Worm (Caenorhabditis elegans) whole organism, L3 larva: ENCODE measurements around the gene F23G4.1.

Source experiments
- R02D3.7 ChIP-seq: fragments of 150-350 bp; optimal IDR thresholded peaks from 2 replicates; lab custom pipeline; 2014; ENCODE audit warnings: missing biosample characterization, missing genetic modification characterization
- ZK546.5 ChIP-seq: sonication (generic microtip); optimal IDR thresholded peaks from 2 replicates; lab custom pipeline; 2017; ENCODE audit warnings: missing biosample characterization, missing genetic modification characterization
- aly-2 ChIP-seq: fragments of 150-350 bp; optimal IDR thresholded peaks from 2 replicates; lab custom pipeline; 2014; ENCODE audit warnings: missing biosample characterization, missing genetic modification characterization
- ama-1 ChIP-seq: fragments of 150-350 bp; optimal IDR thresholded peaks from 2 replicates; lab custom pipeline; 2018
- ceh-16 ChIP-seq: sonication (generic microtip); optimal IDR thresholded peaks from 2 replicates; lab custom pipeline; 2017; ENCODE audit warnings: missing biosample characterization, missing genetic modification characterization
- ceh-82 ChIP-seq: fragments of 150-350 bp; optimal IDR thresholded peaks from 2 replicates; lab custom pipeline; 2014; ENCODE audit warnings: missing biosample characterization, missing genetic modification characterization
- egl-27 ChIP-seq: sonication (generic microtip); optimal IDR thresholded peaks from 4 replicates; lab custom pipeline; 2017; ENCODE audit warnings: missing biosample characterization, missing genetic modification reagents, missing genetic modification characterization
- elt-1 ChIP-seq: fragments of 150-350 bp; optimal IDR thresholded peaks from 2 replicates; lab custom pipeline; 2014; ENCODE audit warnings: missing biosample characterization, missing genetic modification characterization
- elt-2 ChIP-seq: sonication (generic microtip); optimal IDR thresholded peaks from 2 replicates; lab custom pipeline; 2016; ENCODE audit warnings: missing genetic modification reagents, mild to moderate bottlenecking, missing genetic modification characterization, missing compliant biosample characterization
- fkh-10 ChIP-seq: sonication (generic microtip); optimal IDR thresholded peaks from 2 replicates; lab custom pipeline; 2017; ENCODE audit warnings: missing biosample characterization, missing genetic modification reagents, missing genetic modification characterization
- hmg-11 ChIP-seq: sonication (generic microtip); optimal IDR thresholded peaks from 2 replicates; lab custom pipeline; 2016; ENCODE audit warnings: missing genetic modification characterization, missing compliant biosample characterization
- jun-1 ChIP-seq: fragments of 150-350 bp; optimal IDR thresholded peaks from 2 replicates; lab custom pipeline; 2014; ENCODE audit warnings: missing biosample characterization, missing genetic modification reagents, missing genetic modification characterization
- lin-15B ChIP-seq: fragments of 150-350 bp; optimal IDR thresholded peaks from 2 replicates; lab custom pipeline; 2014; ENCODE audit warnings: missing biosample characterization, missing genetic modification characterization
- lin-39 ChIP-seq: fragments of 150-350 bp; optimal IDR thresholded peaks from 2 replicates; lab custom pipeline; 2018; ENCODE audit warnings: missing biosample characterization, missing genetic modification reagents, missing genetic modification characterization
- lsy-12 ChIP-seq: sonication (generic microtip); optimal IDR thresholded peaks from 2 replicates; lab custom pipeline; 2016; ENCODE audit warnings: mild to moderate bottlenecking, missing genetic modification characterization, missing compliant biosample characterization
- mdl-1 ChIP-seq: fragments of 150-350 bp; optimal IDR thresholded peaks from 2 replicates; lab custom pipeline; 2014; ENCODE audit warnings: missing biosample characterization, missing genetic modification characterization
- mml-1 ChIP-seq: fragments of 150-350 bp; sonication (generic microtip); optimal IDR thresholded peaks from 3 replicates; lab custom pipeline; 2014; ENCODE audit warnings: missing biosample characterization, missing genetic modification characterization
- nfya-1 ChIP-seq: sonication (generic microtip); optimal IDR thresholded peaks from 2 replicates; lab custom pipeline; 2017; ENCODE audit warnings: missing genetic modification characterization, mild to moderate bottlenecking, missing compliant biosample characterization, antibody characterized with exemption, moderate library complexity; ENCODE audit not compliant: insufficient read depth
- nhr-12 ChIP-seq: fragments of 150-350 bp; optimal IDR thresholded peaks from 2 replicates; lab custom pipeline; 2014; ENCODE audit warnings: missing biosample characterization, missing genetic modification characterization
- nhr-23 ChIP-seq: fragments of 150-350 bp; optimal IDR thresholded peaks from 2 replicates; lab custom pipeline; 2014; ENCODE audit warnings: missing biosample characterization, missing genetic modification reagents, missing genetic modification characterization
- nhr-237 ChIP-seq: fragments of 150-350 bp; optimal IDR thresholded peaks from 2 replicates; lab custom pipeline; 2014; ENCODE audit warnings: missing biosample characterization, missing genetic modification characterization
- nhr-25 ChIP-seq: sonication (generic microtip); optimal IDR thresholded peaks from 2 replicates; lab custom pipeline; 2017; ENCODE audit warnings: missing biosample characterization, missing genetic modification characterization
- nhr-28 ChIP-seq: fragments of 150-350 bp; optimal IDR thresholded peaks from 2 replicates; lab custom pipeline; 2014; ENCODE audit warnings: missing biosample characterization, missing genetic modification characterization
- nhr-43 ChIP-seq: sonication (generic microtip); optimal IDR thresholded peaks from 2 replicates; lab custom pipeline; 2016; ENCODE audit warnings: mild to moderate bottlenecking, missing genetic modification characterization, missing compliant biosample characterization; ENCODE audit not compliant: poor library complexity, severe bottlenecking
- nhr-67 ChIP-seq: fragments of 150-350 bp; optimal IDR thresholded peaks from 2 replicates; lab custom pipeline; 2014; ENCODE audit warnings: missing biosample characterization, missing genetic modification characterization
- nhr-76 ChIP-seq: fragments of 150-350 bp; sonication (generic microtip); optimal IDR thresholded peaks from 5 replicates; lab custom pipeline; 2014; ENCODE audit warnings: missing biosample characterization, missing genetic modification characterization
- nhr-77 ChIP-seq: fragments of 150-350 bp; optimal IDR thresholded peaks from 2 replicates; lab custom pipeline; 2014; ENCODE audit warnings: missing biosample characterization, missing genetic modification characterization
- pha-4 ChIP-seq: fragments of 150-350 bp; optimal IDR thresholded peaks from 2 replicates; lab custom pipeline; 2014; ENCODE audit warnings: missing biosample characterization, missing genetic modification reagents, missing genetic modification characterization
- pqm-1 ChIP-seq: fragments of 150-350 bp; optimal IDR thresholded peaks from 2 replicates; lab custom pipeline; 2017; ENCODE audit warnings: missing biosample characterization, missing genetic modification characterization, inconsistent platforms
- sea-2 ChIP-seq: fragments of 150-350 bp; sonication (generic microtip); optimal IDR thresholded peaks from 4 replicates; lab custom pipeline; 2014; ENCODE audit warnings: missing biosample characterization, missing genetic modification reagents, missing genetic modification characterization
- skn-1 ChIP-seq: fragments of 150-350 bp; optimal IDR thresholded peaks from 2 replicates; lab custom pipeline; 2014; ENCODE audit warnings: missing biosample characterization, missing genetic modification characterization
- unc-39 ChIP-seq: sonication (generic microtip); optimal IDR thresholded peaks from 4 replicates; lab custom pipeline; 2017; ENCODE audit warnings: missing biosample characterization, missing genetic modification characterization
- unc-62 ChIP-seq: fragments of 150-350 bp; sonication (generic microtip); optimal IDR thresholded peaks from 4 replicates; lab custom pipeline; 2014; ENCODE audit warnings: missing biosample characterization, missing genetic modification reagents, missing genetic modification characterization
- zag-1 ChIP-seq: fragments of 150-350 bp; optimal IDR thresholded peaks from 2 replicates; lab custom pipeline; 2014; ENCODE audit warnings: missing biosample characterization, missing genetic modification characterization

The F23G4.1 gene

DNA sequence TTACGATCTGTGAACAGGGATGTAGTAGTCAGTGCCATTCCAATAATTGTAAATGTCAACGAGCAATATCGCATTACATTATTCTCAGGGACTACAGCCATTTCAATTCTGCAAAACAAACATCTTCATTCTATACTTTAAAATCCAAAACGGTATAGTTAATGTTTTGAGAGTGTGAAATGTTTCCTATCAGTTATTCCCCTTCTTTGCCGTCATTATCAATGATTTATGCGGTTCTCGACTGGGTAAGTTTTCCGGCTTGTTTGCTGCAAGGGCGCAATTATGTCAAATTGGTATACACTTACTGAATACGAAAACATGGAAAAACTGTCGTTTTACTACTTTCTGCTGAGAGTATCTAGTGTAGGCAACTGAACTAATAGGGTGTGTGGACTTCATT lies at the start of gene F23G4.1:
F23G4.1 (minus strand) TSS at position 101 of the 400 bp plus-strand sequence.
- TF ChIP-seq jun-1 (tag; lab: Kevin White, UChicago) (no peak), lin-39 (no peak), nhr-237 (no peak), elt-2 (no peak), mml-1 (tag; lab: Kevin White, UChicago) (no peak), pha-4 (tag; lab: Kevin White, UChicago) (no peak)

DNA sequence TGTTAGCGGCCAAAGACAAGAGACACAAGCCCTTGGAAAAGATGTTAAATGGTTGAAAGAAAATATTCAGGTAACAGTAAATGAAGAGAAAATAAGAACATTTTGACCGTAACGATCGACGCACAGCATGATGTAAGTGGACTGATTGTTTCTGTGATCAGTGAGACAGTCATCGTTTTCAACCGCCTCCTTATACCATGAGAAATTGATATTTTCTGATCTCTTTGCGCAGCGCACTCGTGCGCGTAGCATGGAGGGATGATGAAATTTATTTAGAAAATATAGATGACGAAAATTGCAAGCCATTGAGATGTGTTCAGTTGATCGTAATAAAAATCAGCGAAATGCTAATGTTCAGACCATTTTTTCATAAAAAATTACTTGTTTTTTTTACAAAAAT lies 46.6 kb upstream of the F23G4.1 start:
- peak; percentile 10 for TF ChIP-seq nhr-23 (tag; lab: Kevin White, UChicago)
- peak; percentile 66 for TF ChIP-seq nhr-43 (tag; lab: Kevin White, UChicago)
- no peak for TF ChIP-seq lin-15B (tag; lab: Kevin White, UChicago)
- TF ChIP-seq ceh-16 (tag; lab: Kevin White, UChicago) = no peak
- no peak for TF ChIP-seq jun-1 (tag; lab: Kevin White, UChicago)
- TF ChIP-seq elt-1 = no peak
- no peak for TF ChIP-seq ZK546.5 (tag; lab: Kevin White, UChicago)
- TF ChIP-seq ama-1 (lab: Kevin White, UChicago) = no peak
- TF ChIP-seq sea-2 (GFP tag; lab: Kevin White, UChicago) = no peak

- TF ChIP-seq pha-4 (tag; lab: Kevin White, UChicago) (peak; percentile 14), elt-2 (peak; percentile 63), pqm-1 (tag; lab: Kevin White, UChicago) (peak; percentile 64), mml-1 (tag; lab: Kevin White, UChicago) (no peak)
These were observed 43.5 kb upstream of the F23G4.1 start for ce11 chrX:6646387-6647061.

DNA sequence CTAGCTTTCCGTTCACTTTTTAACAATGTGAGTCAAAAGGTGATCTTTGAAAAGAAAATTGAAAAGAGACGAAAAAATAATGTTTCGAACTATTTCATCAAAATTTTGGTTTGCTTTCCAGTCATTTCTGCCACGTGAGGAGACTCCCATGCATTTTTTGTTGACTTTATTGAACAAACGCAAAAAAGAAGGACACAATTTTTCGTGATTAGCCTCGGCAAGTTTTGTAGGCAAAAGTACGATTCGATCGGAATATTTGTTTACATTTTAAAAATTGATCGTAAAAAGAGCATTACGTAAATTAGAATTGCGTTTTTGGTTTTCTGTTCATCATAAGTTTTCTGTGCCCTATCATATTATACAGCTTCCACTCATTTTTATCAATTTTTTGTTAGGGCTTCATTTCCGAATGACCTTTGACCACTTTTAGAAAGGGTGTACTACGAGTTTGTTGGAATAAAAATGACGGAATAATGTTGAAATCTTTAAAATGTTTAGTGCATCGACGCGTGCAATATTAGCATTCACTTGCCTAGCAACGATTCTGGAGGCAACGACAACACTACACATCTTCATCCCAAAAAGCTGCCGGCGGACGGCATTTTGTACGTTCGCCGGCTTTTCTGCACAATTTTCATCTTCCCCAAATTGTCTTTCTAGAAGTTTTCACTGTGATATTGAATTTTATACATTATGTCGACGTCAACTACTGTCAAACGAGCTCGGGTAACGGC lies 42.1 kb upstream of the F23G4.1 start, which contains the start of gene C56E10.3:
C56E10.3 (plus strand) TSS at position 684 of the 734 bp plus-strand sequence.
- TF ChIP-seq egl-27 (tag; lab: Kevin White, UChicago) (no peak), nhr-67 (tag; lab: Kevin White, UChicago) (no peak), unc-39 (tag; lab: Kevin White, UChicago) (no peak), ZK546.5 (tag; lab: Kevin White, UChicago) (no peak), nhr-25 (tag; lab: Kevin White, UChicago) (no peak), hmg-11 (no peak), pqm-1 (tag; lab: Kevin White, UChicago) (peak; percentile 76), unc-62 (no peak), nhr-12 (tag; lab: Kevin White, UChicago) (no peak), pha-4 (tag; lab: Kevin White, UChicago) (peak; percentile 96), elt-2 (peak; percentile 86), elt-1 (no peak), nhr-76 (tag; lab: Kevin White, UChicago) (no peak)
- TF ChIP-seq, all 47 proteins: peak for 3

DNA sequence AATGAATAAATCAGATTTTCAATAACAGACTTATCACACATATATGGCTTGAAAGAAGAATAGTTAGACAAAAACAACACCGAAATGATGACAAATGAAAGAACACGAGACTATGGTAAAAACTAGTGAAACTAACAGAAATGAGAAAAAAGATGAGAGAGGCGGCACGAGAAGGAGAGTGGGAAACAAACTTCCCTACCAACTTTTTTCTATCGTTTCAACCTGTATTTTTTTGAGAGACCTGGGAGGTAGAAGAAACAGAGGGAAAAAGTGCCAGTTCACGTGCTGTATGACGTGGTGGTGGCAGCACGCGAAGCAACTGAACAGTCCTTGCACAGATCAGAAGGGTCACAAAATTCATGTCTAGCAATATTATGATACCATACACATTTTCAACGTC lies 39.8 kb upstream of the F23G4.1 start:
- TF ChIP-seq lsy-12 (tag; lab: Kevin White, UChicago) (no peak), fkh-10 (GFP tag; lab: Kevin White, UChicago) (no peak), mdl-1 (tag; lab: Kevin White, UChicago) (peak; percentile 34), nhr-25 (tag; lab: Kevin White, UChicago) (peak; percentile 49), ceh-82 (no peak), unc-62 (no peak), elt-2 (peak; percentile 49), nhr-23 (tag; lab: Kevin White, UChicago) (peak; percentile 29), ZK546.5 (tag; lab: Kevin White, UChicago) (no peak), R02D3.7 (tag; lab: Kevin White, UChicago) (no peak), pha-4 (tag; lab: Kevin White, UChicago) (peak; percentile 65), skn-1 (tag; lab: Kevin White, UChicago) (peak; percentile 41)

ce11 chrX:6641509-6641908 lies 38.5 kb upstream of the F23G4.1 start:
- no peak for TF ChIP-seq ceh-16 (tag; lab: Kevin White, UChicago)
- no peak for TF ChIP-seq mml-1 (tag; lab: Kevin White, UChicago)
- no peak for TF ChIP-seq zag-1
- no peak for TF ChIP-seq aly-2 (tag; lab: Kevin White, UChicago)
- no peak for TF ChIP-seq nhr-43 (tag; lab: Kevin White, UChicago)
- no peak for TF ChIP-seq fkh-10 (GFP tag; lab: Kevin White, UChicago)
- no peak for TF ChIP-seq nhr-77 (tag; lab: Kevin White, UChicago)
- TF ChIP-seq skn-1 (tag; lab: Kevin White, UChicago) = no peak
- TF ChIP-seq nhr-25 (tag; lab: Kevin White, UChicago) = peak; percentile 55
- TF ChIP-seq egl-27 (tag; lab: Kevin White, UChicago) = no peak
- no peak for TF ChIP-seq unc-39 (tag; lab: Kevin White, UChicago)
- peak; percentile 29 for TF ChIP-seq elt-2
- TF ChIP-seq nhr-28 (tag; lab: Kevin White, UChicago) = no peak
- TF ChIP-seq nhr-237 = no peak
- no peak for TF ChIP-seq unc-62
- no peak for TF ChIP-seq lsy-12 (tag; lab: Kevin White, UChicago)
- peak; percentile 18 for TF ChIP-seq nfya-1
- TF ChIP-seq R02D3.7 (tag; lab: Kevin White, UChicago) = no peak
